Worm (Caenorhabditis elegans) whole organism, mixed stage, embryonic: ENCODE results near the gene F47B10.5.
A peak's percentile ranks its signal among the peaks of the same experiment; 100 is the strongest.

ENCODE experiments used
- lsy-2 ChIP-seq: fragments of 150-350 bp; optimal IDR thresholded peaks from 2 replicates; lab custom pipeline; 2014; ENCODE audit warnings: missing biosample characterization, missing genetic modification characterization
- nhr-2 ChIP-seq: fragments of 150-350 bp; optimal IDR thresholded peaks from 2 replicates; lab custom pipeline; 2014; ENCODE audit warnings: missing biosample characterization, missing genetic modification characterization
- zip-8 ChIP-seq: fragments of 150-350 bp; optimal IDR thresholded peaks from 2 replicates; lab custom pipeline; 2014; ENCODE audit warnings: missing biosample characterization, missing genetic modification characterization
- ztf-11 ChIP-seq: fragments of 150-350 bp; optimal IDR thresholded peaks from 2 replicates; lab custom pipeline; 2014; ENCODE audit warnings: missing biosample characterization, missing genetic modification characterization

The F47B10.5 gene

ce11 chrX:10844137-10844536 lies 46.2 kb downstream of the F47B10.5 start:
- peak; percentile 34 for TF ChIP-seq lsy-2
- TF ChIP-seq ztf-11 (tag; lab: Kevin White, UChicago), result no peak
- TF ChIP-seq zip-8, result peak; percentile 79
- peak; percentile 92 for TF ChIP-seq nhr-2 (tag; lab: Kevin White, UChicago)
